Worm (Caenorhabditis elegans) whole organism, young adult: ENCODE data around the gene Y75B8A.34.
A peak's percentile ranks its signal among the peaks of the same experiment; 100 is the strongest.

Experiments
- B0019.2 ChIP-seq: fragments of 200-800 bp; sonication (Bioruptor generic); conservative IDR thresholded peaks from 2 replicates; pipeline ENCODE4 v1.3.6; 2022; ENCODE audit warnings: missing genetic modification reagents, missing genetic modification characterization, missing compliant biosample characterization
- B0035.1 ChIP-seq: sonication (generic microtip); optimal IDR thresholded peaks from 2 replicates; lab custom pipeline; 2016; ENCODE audit warnings: missing genetic modification characterization, mild to moderate bottlenecking, missing compliant biosample characterization, missing genotype, missing genetic modification reagents
- B0336.3 ChIP-seq: fragments of 200-800 bp; sonication (Bioruptor generic); IDR thresholded peaks from 2 replicates; pipeline ENCODE4 v1.3.6; 2022; ENCODE audit warnings: missing genetic modification characterization, missing compliant biosample characterization
- C06A6.2 ChIP-seq: fragments of 200-800 bp; sonication (Bioruptor generic); conservative IDR thresholded peaks from 2 replicates; pipeline ENCODE4 v1.3.6; 2022; ENCODE audit warnings: missing genetic modification characterization, missing compliant biosample characterization
- D2030.7 ChIP-seq: fragments of 200-800 bp; sonication (Bioruptor generic); IDR thresholded peaks from 2 replicates; pipeline ENCODE4 v1.3.6; 2022; ENCODE audit warnings: missing genetic modification reagents, missing genetic modification characterization, missing compliant biosample characterization
- F22D6.2 ChIP-seq: sonication (generic microtip); optimal IDR thresholded peaks from 2 replicates; lab custom pipeline; 2016; ENCODE audit warnings: mild to moderate bottlenecking, missing genetic modification characterization, missing compliant biosample characterization
- F37B4.10 ChIP-seq: fragments of 200-800 bp; sonication (Bioruptor generic); IDR thresholded peaks from 2 replicates; pipeline ENCODE4 v1.3.6; 2022; ENCODE audit warnings: missing genetic modification characterization, missing compliant biosample characterization
- F39B2.1 ChIP-seq: fragments of 200-800 bp; sonication (Bioruptor generic); IDR thresholded peaks from 2 replicates; pipeline ENCODE4 v1.3.6; 2022; ENCODE audit warnings: missing genetic modification reagents, missing genetic modification characterization, missing compliant biosample characterization
- F57A8.1 ChIP-seq: fragments of 200-800 bp; sonication (Bioruptor generic); optimal IDR thresholded peaks from 2 replicates; lab custom pipeline; 2018; ENCODE audit warnings: mild to moderate bottlenecking, missing genetic modification characterization, moderate library complexity, missing compliant biosample characterization
- aptf-3 ChIP-seq: fragments of 200-800 bp; sonication (Bioruptor generic); IDR thresholded peaks from 2 replicates; pipeline ENCODE4 v1.3.6; 2022; ENCODE audit warnings: missing genetic modification characterization, missing compliant biosample characterization
- atf-7 ChIP-seq: sonication (generic microtip); optimal IDR thresholded peaks from 2 replicates; lab custom pipeline; 2017; ENCODE audit warnings: mild to moderate bottlenecking, missing genetic modification characterization, missing compliant biosample characterization
- athp-1 ChIP-seq: sonication (generic microtip); optimal IDR thresholded peaks from 2 replicates; lab custom pipeline; 2017; ENCODE audit warnings: mild to moderate bottlenecking, missing genetic modification characterization, missing compliant biosample characterization
- attf-3 ChIP-seq: fragments of 200-800 bp; sonication (Bioruptor generic); conservative IDR thresholded peaks from 2 replicates; pipeline ENCODE4 v1.3.6; 2022; ENCODE audit warnings: missing genetic modification reagents, missing genetic modification characterization, missing compliant biosample characterization
- attf-6 ChIP-seq: fragments of 200-800 bp; sonication (Bioruptor generic); IDR thresholded peaks from 2 replicates; pipeline ENCODE4 v1.3.6; 2022; ENCODE audit warnings: missing genetic modification reagents, missing genetic modification characterization, missing compliant biosample characterization
- bed-1 ChIP-seq: fragments of 200-800 bp; sonication (Bioruptor generic); IDR thresholded peaks from 2 replicates; pipeline ENCODE4 v1.3.6; 2022; ENCODE audit warnings: missing genetic modification reagents, missing genetic modification characterization, missing compliant biosample characterization
- bed-2 ChIP-seq: fragments of 200-800 bp; sonication (Bioruptor generic); IDR thresholded peaks from 2 replicates; pipeline ENCODE4 v1.3.6; 2022; ENCODE audit warnings: missing genetic modification reagents, missing genetic modification characterization, missing compliant biosample characterization
- ccch-3 ChIP-seq: fragments of 200-800 bp; sonication (Bioruptor generic); optimal IDR thresholded peaks from 2 replicates; lab custom pipeline; 2018; ENCODE audit warnings: mild to moderate bottlenecking, missing genetic modification characterization, missing compliant biosample characterization
- ceh-91 ChIP-seq: fragments of 200-800 bp; sonication (Bioruptor generic); IDR thresholded peaks from 2 replicates; pipeline ENCODE4 v1.3.6; 2022; ENCODE audit warnings: missing genetic modification reagents, missing genetic modification characterization, missing compliant biosample characterization
- chd-7 ChIP-seq: sonication (generic microtip); optimal IDR thresholded peaks from 2 replicates; lab custom pipeline; 2016; ENCODE audit warnings: mild to moderate bottlenecking, missing genetic modification characterization, moderate library complexity, missing compliant biosample characterization
- dpff-1 ChIP-seq: sonication (generic microtip); optimal IDR thresholded peaks from 2 replicates; lab custom pipeline; 2017; ENCODE audit warnings: mild to moderate bottlenecking, missing genetic modification characterization, missing compliant biosample characterization
- dpl-1 ChIP-seq: fragments of 150-350 bp; optimal IDR thresholded peaks from 2 replicates; lab custom pipeline; 2014; ENCODE audit warnings: missing biosample characterization, missing genetic modification reagents, missing genetic modification characterization
- efl-1 ChIP-seq: fragments of 150-350 bp; optimal IDR thresholded peaks from 2 replicates; lab custom pipeline; 2014; ENCODE audit warnings: missing biosample characterization, missing genetic modification reagents, missing genetic modification characterization
- egl-18 ChIP-seq: fragments of 200-800 bp; sonication (Bioruptor generic); IDR thresholded peaks from 2 replicates; pipeline ENCODE4 v1.3.6; 2022; ENCODE audit warnings: missing genetic modification reagents, missing genetic modification characterization, missing compliant biosample characterization
- egrh-3 ChIP-seq: fragments of 200-800 bp; sonication (Bioruptor generic); IDR thresholded peaks from 2 replicates; pipeline ENCODE4 v1.3.6; 2022; ENCODE audit warnings: missing genetic modification reagents, missing genetic modification characterization, missing compliant biosample characterization
- ekl-4 ChIP-seq: fragments of 200-800 bp; sonication (Bioruptor generic); IDR thresholded peaks from 2 replicates; pipeline ENCODE4 v1.3.6; 2022; ENCODE audit warnings: missing genetic modification reagents, missing genetic modification characterization, missing compliant biosample characterization
- ets-4 ChIP-seq: fragments of 200-800 bp; sonication (Bioruptor generic); optimal IDR thresholded peaks from 2 replicates; lab custom pipeline; 2018; ENCODE audit warnings: mild to moderate bottlenecking, missing genetic modification characterization, missing compliant biosample characterization
- fkh-3 ChIP-seq: sonication (generic microtip); optimal IDR thresholded peaks from 2 replicates; lab custom pipeline; 2016; ENCODE audit warnings: mild to moderate bottlenecking, missing genetic modification characterization, missing compliant biosample characterization
- him-1 ChIP-seq: sonication (generic microtip); optimal IDR thresholded peaks from 2 replicates; lab custom pipeline; 2016; ENCODE audit warnings: missing genotype, missing genetic modification reagents, missing genetic modification characterization, missing compliant biosample characterization
- hmg-1.2 ChIP-seq: fragments of 200-800 bp; sonication (Bioruptor generic); IDR thresholded peaks from 2 replicates; pipeline ENCODE4 v1.3.6; 2022; ENCODE audit warnings: missing genetic modification reagents, missing genetic modification characterization, missing compliant biosample characterization
- let-526 ChIP-seq: fragments of 200-800 bp; sonication (Bioruptor generic); IDR thresholded peaks from 2 replicates; pipeline ENCODE4 v1.3.6; 2022; ENCODE audit warnings: missing genetic modification reagents, missing genetic modification characterization, missing compliant biosample characterization
- lsy-27 ChIP-seq: sonication (generic microtip); optimal IDR thresholded peaks from 2 replicates; lab custom pipeline; 2017; ENCODE audit warnings: missing genetic modification characterization, mild to moderate bottlenecking, missing compliant biosample characterization, antibody characterized with exemption, missing genotype, borderline replicate concordance; ENCODE audit not compliant: insufficient read depth
- madf-6 ChIP-seq: fragments of 200-800 bp; sonication (Bioruptor generic); IDR thresholded peaks from 2 replicates; pipeline ENCODE4 v1.3.6; 2022; ENCODE audit warnings: missing genetic modification reagents, missing genetic modification characterization, missing compliant biosample characterization
- mcd-1 ChIP-seq: fragments of 200-800 bp; sonication (Bioruptor generic); IDR thresholded peaks from 2 replicates; pipeline ENCODE4 v1.3.6; 2022; ENCODE audit warnings: missing genetic modification reagents, missing genetic modification characterization, missing compliant biosample characterization
- nfya-1 ChIP-seq: sonication (generic microtip); optimal IDR thresholded peaks from 2 replicates; lab custom pipeline; 2017; ENCODE audit warnings: antibody characterized with exemption, missing compliant biosample characterization, missing genetic modification characterization, borderline replicate concordance; ENCODE audit not compliant: insufficient read depth
- nfyb-1 ChIP-seq: fragments of 200-800 bp; sonication (Bioruptor generic); IDR thresholded peaks from 2 replicates; pipeline ENCODE4 v1.3.6; 2022; ENCODE audit warnings: missing genetic modification reagents, missing genetic modification characterization, missing compliant biosample characterization
- nhr-80 ChIP-seq: sonication (generic microtip); optimal IDR thresholded peaks from 2 replicates; lab custom pipeline; 2016; ENCODE audit warnings: missing genetic modification characterization, missing compliant biosample characterization
- pbrm-1 ChIP-seq: fragments of 200-800 bp; sonication (Bioruptor generic); IDR thresholded peaks from 2 replicates; pipeline ENCODE4 v1.3.6; 2022; ENCODE audit warnings: missing genetic modification reagents, missing genetic modification characterization, missing compliant biosample characterization
- rpc-1 ChIP-seq, 2 experiments: fragments of 150-350 bp in 1 of 2; sonication (generic microtip) in 1 of 2; optimal IDR thresholded peaks; 2 replicates each; lab custom pipeline; 2014 to 2018; ENCODE audit warnings: missing biosample characterization in 1 of 2, missing genetic modification characterization in 1 of 2, missing genetic modification reagents in 1 of 2, missing genotype in 1 of 2
- snpc-3.4 ChIP-seq: sonication (generic microtip); optimal IDR thresholded peaks from 2 replicates; lab custom pipeline; 2017; ENCODE audit warnings: missing genetic modification characterization, mild to moderate bottlenecking, missing compliant biosample characterization, antibody characterized with exemption, moderate library complexity, missing genotype, missing genetic modification reagents
- sptf-2 ChIP-seq: fragments of 200-800 bp; sonication (Bioruptor generic); optimal IDR thresholded peaks from 2 replicates; lab custom pipeline; 2018; ENCODE audit warnings: mild to moderate bottlenecking, missing genetic modification characterization, missing compliant biosample characterization
- tbx-9 ChIP-seq: sonication (generic microtip); optimal IDR thresholded peaks from 2 replicates; lab custom pipeline; 2016; ENCODE audit warnings: borderline replicate concordance, missing genetic modification characterization, inconsistent platforms, missing compliant biosample characterization
- zfh-2 ChIP-seq: fragments of 200-800 bp; sonication (Bioruptor generic); conservative IDR thresholded peaks from 2 replicates; pipeline ENCODE4 v1.3.6; 2022; ENCODE audit warnings: missing genetic modification reagents, missing genetic modification characterization, missing compliant biosample characterization
- ztf-22 ChIP-seq: fragments of 200-800 bp; sonication (Bioruptor generic); optimal IDR thresholded peaks from 2 replicates; lab custom pipeline; 2018; ENCODE audit warnings: mild to moderate bottlenecking, missing genetic modification characterization, moderate library complexity, missing compliant biosample characterization
- ztf-25 ChIP-seq: fragments of 200-800 bp; sonication (Bioruptor generic); IDR thresholded peaks from 2 replicates; pipeline ENCODE4 v1.3.6; 2022; ENCODE audit warnings: missing genetic modification reagents, missing genetic modification characterization, missing compliant biosample characterization
- ztf-3 ChIP-seq: fragments of 200-800 bp; sonication (Bioruptor generic); optimal IDR thresholded peaks from 2 replicates; lab custom pipeline; 2018; ENCODE audit warnings: mild to moderate bottlenecking, missing genetic modification characterization, missing compliant biosample characterization

Y75B8A.34 gene

DNA sequence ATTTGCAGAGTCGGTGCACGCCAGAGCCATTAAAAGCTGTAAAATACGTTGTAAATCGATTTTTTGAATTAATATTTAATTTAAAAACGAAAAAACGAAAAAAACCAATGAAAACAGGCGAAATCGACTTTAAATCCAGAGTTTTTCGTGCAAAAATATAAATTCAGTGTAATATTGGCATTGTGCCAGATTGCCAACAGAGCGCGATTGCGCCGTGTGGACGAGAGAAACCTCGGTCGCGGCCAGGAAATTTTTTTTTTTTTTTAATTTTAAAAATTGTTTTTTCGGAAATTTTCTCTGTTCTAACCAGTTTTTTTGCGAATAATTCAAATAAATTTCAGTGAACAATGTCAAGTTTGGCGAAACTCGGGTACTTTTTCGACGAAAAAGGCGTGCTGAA is 8.1 kb upstream of the Y75B8A.34 start, which contains the start of the genes pph-4.1 and Y75B8A.31 (continued):
- TF ChIP-seq efl-1 (GFP tag; lab: Kevin White, UChicago) = peak; percentile 42
- TF ChIP-seq fkh-3 = no peak
- peak; percentile 98 for TF ChIP-seq mcd-1
- peak; percentile 61; the same call in 1 of the 2 replicates for TF ChIP-seq nfyb-1 (GFP tag; lab: Robert Waterston, UW)
- TF ChIP-seq ekl-4 = 0 out of 2 replicates have a peak, but pooled peaks have one; percentile 71
- TF ChIP-seq pbrm-1 (GFP tag; lab: Robert Waterston, UW) = peak; percentile 78; the same call in 1 of the 2 replicates
- no peak for TF ChIP-seq egrh-3 (GFP tag; lab: Robert Waterston, UW)
- TF ChIP-seq athp-1 = peak; percentile 19
- no peak for TF ChIP-seq zfh-2
- TF ChIP-seq egl-18 (GFP tag; lab: Robert Waterston, UW) = no peak
- TF ChIP-seq C06A6.2 (GFP tag; lab: Robert Waterston, UW) = no peak
- TF ChIP-seq nhr-80 = peak; percentile 51
- TF ChIP-seq lsy-27 (tag; lab: Kevin White, UChicago) = no peak
- TF ChIP-seq dpl-1 (GFP tag; lab: Kevin White, UChicago) = peak; percentile 11
- TF ChIP-seq ets-4 (GFP tag; lab: Kevin White, UChicago) = no peak
- TF ChIP-seq nfya-1 (tag; lab: Kevin White, UChicago) = no peak
- TF ChIP-seq ztf-22 (GFP tag; lab: Kevin White, UChicago) = no peak
- no peak for TF ChIP-seq F37B4.10
- peak; percentile 87 for TF ChIP-seq ceh-91 (GFP tag; lab: Robert Waterston, UW)
- TF ChIP-seq B0336.3 (GFP tag; lab: Robert Waterston, UW) = 0 out of 2 replicates have a peak, but pooled peaks have one; percentile 25
- no peak for TF ChIP-seq aptf-3 (GFP tag; lab: Robert Waterston, UW)
- no peak for TF ChIP-seq chd-7 (tag; lab: Kevin White, UChicago)
- TF ChIP-seq B0035.1 (tag; lab: Kevin White, UChicago) = no peak
- no peak for TF ChIP-seq atf-7
- 0 out of 2 replicates have a peak, but pooled peaks have one; percentile 48 for TF ChIP-seq let-526 (GFP tag; lab: Robert Waterston, UW)
- no peak for TF ChIP-seq bed-1 (GFP tag; lab: Robert Waterston, UW)
- no peak for TF ChIP-seq sptf-2 (GFP tag; lab: Kevin White, UChicago)
- no peak for TF ChIP-seq dpff-1 (tag; lab: Kevin White, UChicago)
- TF ChIP-seq rpc-1 (optimal IDR thresholded peaks at IDR 0.05; lab: Kevin White, UChicago) = no peak
- no peak for TF ChIP-seq rpc-1 (tag; optimal IDR thresholded peaks at IDR 0.05; lab: Kevin White, UChicago)
- peak; percentile 66 for TF ChIP-seq D2030.7 (GFP tag; lab: Robert Waterston, UW)
- no peak for TF ChIP-seq F57A8.1 (GFP tag; lab: Kevin White, UChicago)
- no peak for TF ChIP-seq ztf-3
- peak; percentile 85 for TF ChIP-seq madf-6 (GFP tag; lab: Robert Waterston, UW)
- TF ChIP-seq tbx-9 (tag; lab: Kevin White, UChicago) = no peak
- no peak for TF ChIP-seq attf-6 (GFP tag; lab: Robert Waterston, UW)
- no peak for TF ChIP-seq bed-2 (GFP tag; lab: Robert Waterston, UW)
- TF ChIP-seq F22D6.2 (tag; lab: Kevin White, UChicago) = peak; percentile 58
- peak; percentile 43; the same call in 1 of the 2 replicates for TF ChIP-seq hmg-1.2
- peak; percentile 69 for TF ChIP-seq B0019.2 (GFP tag; lab: Robert Waterston, UW)
- TF ChIP-seq F39B2.1 = no peak
- no peak for TF ChIP-seq him-1 (tag; lab: Kevin White, UChicago)
- no peak for TF ChIP-seq ztf-25 (GFP tag; lab: Robert Waterston, UW)
- no peak for TF ChIP-seq ccch-3
- TF ChIP-seq attf-3 (GFP tag; lab: Robert Waterston, UW) = peak; percentile 51; the same call in 1 of the 2 replicates
- peak; percentile 59 for TF ChIP-seq snpc-3.4 (tag; lab: Kevin White, UChicago)
